Fruit fly (Drosophila melanogaster) whole organism: ENCODE data around the gene Ptp61F.

ENCODE experiments used
- CG8478 ChIP-seq: fragments of >200 bp; optimal IDR thresholded peaks from 2 replicates; lab custom pipeline; 2018; ENCODE audit warnings: inconsistent platforms
- Dll ChIP-seq: fragments of >200 bp; optimal IDR thresholded peaks from 2 replicates; lab custom pipeline; 2017
- EcR ChIP-seq, 2 experiments: fragments of >200 bp; optimal IDR thresholded peaks; 2 replicates each; lab custom pipeline; 2017; ENCODE audit warnings: missing biosample characterization in 2 of 2, missing genetic modification characterization in 2 of 2, missing genetic modification reagents in 2 of 2
- pan ChIP-seq: fragments of >200 bp; optimal IDR thresholded peaks from 2 replicates; lab custom pipeline; 2017
- psq ChIP-seq: fragments of >200 bp; optimal IDR thresholded peaks from 2 replicates; lab custom pipeline; 2017
- usp ChIP-seq: fragments of >200 bp; optimal IDR thresholded peaks from 2 replicates; lab custom pipeline; 2017; ENCODE audit warnings: missing biosample characterization, missing genetic modification characterization, mixed read lengths

Ptp61F gene

dm6 chr3L:1447803-1448517 is 27.1 kb downstream of the Ptp61F start:
- TF ChIP-seq CG8478 (lab: Kevin White, UChicago) = no peak
- TF ChIP-seq usp (GFP tag; lab: Kevin White, UChicago) = no peak
- TF ChIP-seq Dll (lab: Kevin White, UChicago) = no peak
- no peak for TF ChIP-seq pan (lab: Kevin White, UChicago)
- no peak for TF ChIP-seq EcR (GFP tag; optimal IDR thresholded peaks at IDR 0.05; lab: Kevin White, UChicago)
- TF ChIP-seq psq (lab: Kevin White, UChicago) = no peak

dm6 chr3L:1442906-1443305 is 32.2 kb downstream of the Ptp61F start:
- TF ChIP-seq pan (lab: Kevin White, UChicago) (peak; percentile 94), Dll (lab: Kevin White, UChicago) (no peak)

dm6 chr3L:1442309-1442708 is 32.7 kb downstream of the Ptp61F start:
- TF ChIP-seq Dll (lab: Kevin White, UChicago) = no peak
- no peak for TF ChIP-seq usp (GFP tag; lab: Kevin White, UChicago)
- TF ChIP-seq EcR (GFP tag; optimal IDR thresholded peaks at IDR 0.05; lab: Kevin White, UChicago) = no peak

- TF ChIP-seq pan (lab: Kevin White, UChicago) = no peak
- no peak for TF ChIP-seq EcR (GFP tag; optimal IDR thresholded peaks at IDR 0.05; lab: Kevin White, UChicago)
- TF ChIP-seq psq (lab: Kevin White, UChicago) = no peak
- no peak for TF ChIP-seq Dll (lab: Kevin White, UChicago)
- no peak for TF ChIP-seq usp (GFP tag; lab: Kevin White, UChicago)
- no peak for TF ChIP-seq CG8478 (lab: Kevin White, UChicago)
Measured at dm6 chr3L:1440999-1441398, 34.1 kb downstream of the Ptp61F start.

DNA sequence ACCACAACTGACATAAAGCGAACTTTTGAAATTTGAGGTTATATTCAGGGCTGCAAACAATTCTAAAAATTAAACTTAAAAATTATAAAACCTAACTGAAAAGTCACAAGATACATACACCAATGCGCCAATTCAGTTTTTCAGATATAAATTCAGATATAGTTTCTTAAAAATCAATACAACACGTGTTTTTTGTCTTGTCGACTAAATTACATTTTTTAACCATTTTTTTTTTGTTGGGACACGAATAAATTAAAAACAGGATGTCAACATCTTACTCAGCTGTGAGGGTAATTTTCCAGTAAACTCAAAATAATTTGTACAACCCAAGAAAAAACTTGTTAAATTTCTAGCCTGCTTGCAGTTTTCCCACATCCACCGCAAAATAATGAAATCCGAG is 37.3 kb downstream of the Ptp61F start, which contains the start of gene SA2:
Gene SA2, minus strand, starts transcription at position 101 of the 400 bp plus-strand sequence.
- TF ChIP-seq pan (lab: Kevin White, UChicago) = no peak
- TF ChIP-seq CG8478 (lab: Kevin White, UChicago) = no peak
- no peak for TF ChIP-seq Dll (lab: Kevin White, UChicago)
- TF ChIP-seq EcR (GFP tag; optimal IDR thresholded peaks at IDR 0.05; lab: Kevin White, UChicago) = no peak
- no peak for TF ChIP-seq psq (lab: Kevin White, UChicago)
- TF ChIP-seq usp (GFP tag; lab: Kevin White, UChicago) = no peak

- TF ChIP-seq Dll (lab: Kevin White, UChicago) = no peak
- no peak for TF ChIP-seq pan (lab: Kevin White, UChicago)
- no peak for TF ChIP-seq CG8478 (lab: Kevin White, UChicago)
- TF ChIP-seq usp (GFP tag; lab: Kevin White, UChicago) = no peak
- no peak for TF ChIP-seq EcR (GFP tag; optimal IDR thresholded peaks at IDR 0.05; lab: Kevin White, UChicago)
- TF ChIP-seq psq (lab: Kevin White, UChicago) = no peak
Measured at dm6 chr3L:1431489-1432053, 43.5 kb downstream of the Ptp61F start.

- TF ChIP-seq psq (lab: Kevin White, UChicago) (no peak), Dll (lab: Kevin White, UChicago) (no peak), CG8478 (lab: Kevin White, UChicago) (no peak), usp (GFP tag; lab: Kevin White, UChicago) (no peak), EcR (GFP tag; optimal IDR thresholded peaks at IDR 0.05; lab: Kevin White, UChicago) (no peak)
Measured at dm6 chr3L:1424488-1424887, 50.6 kb downstream of the Ptp61F start.

dm6 chr3L:1423371-1423770 is 51.7 kb downstream of the Ptp61F start, which contains the start of gene CG9173:
CG9173 (minus strand) TSS chr3L:1423471.
- no peak for TF ChIP-seq usp (GFP tag; lab: Kevin White, UChicago)
- TF ChIP-seq Dll (lab: Kevin White, UChicago) = no peak
- TF ChIP-seq psq (lab: Kevin White, UChicago) = no peak
- TF ChIP-seq EcR (GFP tag; optimal IDR thresholded peaks at IDR 0.05; lab: Kevin White, UChicago) = no peak
- no peak for TF ChIP-seq CG8478 (lab: Kevin White, UChicago)
- TF ChIP-seq pan (lab: Kevin White, UChicago) = no peak

- no peak for TF ChIP-seq usp (GFP tag; lab: Kevin White, UChicago)
- no peak for TF ChIP-seq EcR (GFP tag; optimal IDR thresholded peaks at IDR 0.05; lab: Kevin White, UChicago)
- no peak for TF ChIP-seq Dll (lab: Kevin White, UChicago)
- no peak for TF ChIP-seq pan (lab: Kevin White, UChicago)
- TF ChIP-seq CG8478 (lab: Kevin White, UChicago) = no peak
- no peak for TF ChIP-seq psq (lab: Kevin White, UChicago)
Measured at dm6 chr3L:1420950-1421349, 54.1 kb downstream of the Ptp61F start.

DNA sequence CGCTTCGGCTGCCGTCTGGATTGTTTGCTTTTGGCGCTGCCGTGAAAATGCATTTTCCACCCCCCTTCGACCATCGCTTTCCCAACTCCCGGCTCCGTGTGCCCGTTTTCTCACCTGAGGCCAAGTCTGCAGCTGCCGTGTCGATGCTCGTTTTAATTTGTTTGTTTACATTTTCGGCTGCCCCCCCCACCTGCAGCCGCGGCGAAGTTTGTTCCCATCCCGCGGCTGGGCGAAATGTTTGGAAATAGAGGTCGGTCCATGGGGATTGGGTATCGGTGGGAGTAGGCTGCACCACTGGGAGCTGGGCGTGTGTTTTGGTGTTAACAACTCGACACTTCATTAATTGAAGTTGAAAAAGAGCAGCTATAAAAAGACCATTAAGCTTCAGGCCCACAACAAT is 55.1 kb downstream of the Ptp61F start:
- TF ChIP-seq Dll (lab: Kevin White, UChicago) (no peak), pan (lab: Kevin White, UChicago) (no peak), CG8478 (lab: Kevin White, UChicago) (no peak), psq (lab: Kevin White, UChicago) (no peak), EcR (GFP tag; optimal IDR thresholded peaks at IDR 0.05; lab: Kevin White, UChicago) (no peak), usp (GFP tag; lab: Kevin White, UChicago) (no peak)

- TF ChIP-seq psq (lab: Kevin White, UChicago) (no peak), EcR (GFP tag; optimal IDR thresholded peaks at IDR 0.05; lab: Kevin White, UChicago) (no peak), Dll (lab: Kevin White, UChicago) (no peak), CG8478 (lab: Kevin White, UChicago) (no peak), usp (GFP tag; lab: Kevin White, UChicago) (no peak), pan (lab: Kevin White, UChicago) (no peak)
Measured at dm6 chr3L:1418821-1419220, 56.2 kb downstream of the Ptp61F start.
